Worm (Caenorhabditis elegans) whole organism, L2 larva: Measurements from ENCODE around the gene par-2.

Experiments
- R02D3.7 ChIP-seq: fragments of 150-350 bp; optimal IDR thresholded peaks from 2 replicates; lab custom pipeline; 2014; ENCODE audit warnings: missing biosample characterization, missing genetic modification characterization
- Y55F3AM.14 ChIP-seq: fragments of 200-800 bp; sonication (Bioruptor generic); optimal IDR thresholded peaks from 2 replicates; lab custom pipeline; 2018; ENCODE audit warnings: mild to moderate bottlenecking, missing genetic modification characterization, missing compliant biosample characterization
- alr-1 ChIP-seq: fragments of 150-350 bp; optimal IDR thresholded peaks from 2 replicates; lab custom pipeline; 2014; ENCODE audit warnings: missing biosample characterization, missing genetic modification characterization
- elt-3 ChIP-seq: sonication (generic microtip); optimal IDR thresholded peaks from 2 replicates; lab custom pipeline; 2017; ENCODE audit warnings: missing biosample characterization, missing genetic modification characterization
- fos-1 ChIP-seq: fragments of 150-350 bp; optimal IDR thresholded peaks from 2 replicates; lab custom pipeline; 2014; ENCODE audit warnings: missing biosample characterization, missing genetic modification characterization
- mdl-1 ChIP-seq, 2 experiments: fragments of 150-350 bp in 1 of 2; sonication (generic microtip) in 1 of 2; optimal IDR thresholded peaks; 2 replicates each; lab custom pipeline; 2017; ENCODE audit warnings: missing biosample characterization in 2 of 2, missing genetic modification characterization in 2 of 2
- nhr-11 ChIP-seq: fragments of 150-350 bp; optimal IDR thresholded peaks from 2 replicates; lab custom pipeline; 2014; ENCODE audit warnings: missing biosample characterization, missing genetic modification characterization
- nhr-237 ChIP-seq: fragments of 150-350 bp; optimal IDR thresholded peaks from 2 replicates; lab custom pipeline; 2014; ENCODE audit warnings: missing biosample characterization, missing genetic modification characterization
- peb-1 ChIP-seq: fragments of 150-350 bp; optimal IDR thresholded peaks from 2 replicates; lab custom pipeline; 2014; ENCODE audit warnings: missing biosample characterization, missing genetic modification characterization
- unc-39 ChIP-seq: fragments of 150-350 bp; optimal IDR thresholded peaks from 2 replicates; lab custom pipeline; 2014; ENCODE audit warnings: missing biosample characterization, missing genetic modification characterization
- zag-1 ChIP-seq: fragments of 150-350 bp; optimal IDR thresholded peaks from 2 replicates; lab custom pipeline; 2014; ENCODE audit warnings: missing biosample characterization, missing genetic modification characterization

DNA sequence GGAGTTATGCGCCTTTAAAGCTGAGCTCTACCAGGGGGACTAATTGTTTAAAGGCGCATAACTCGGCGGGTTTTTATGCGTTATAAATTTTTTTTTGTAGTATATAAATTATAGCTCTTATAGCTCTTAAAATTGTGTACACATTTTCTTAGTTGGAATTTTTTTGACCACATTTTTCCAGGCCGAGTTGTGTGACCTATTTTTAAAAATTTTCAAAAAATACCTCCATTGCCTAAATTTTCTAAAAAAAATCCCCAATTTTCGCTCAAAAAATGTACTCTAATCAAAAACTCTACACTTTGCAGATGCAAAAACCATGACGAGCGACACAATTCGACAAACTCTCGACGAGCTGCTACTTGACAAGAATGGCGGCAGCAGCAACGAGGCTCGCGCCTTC is 21.7 kb downstream of the par-2 start, which contains the start of gene exc-6:
- TF ChIP-seq fos-1 (tag; lab: Kevin White, UChicago): no peak
- TF ChIP-seq zag-1 (tag; lab: Kevin White, UChicago): no peak
- no peak for TF ChIP-seq elt-3 (tag; lab: Kevin White, UChicago)
- no peak for TF ChIP-seq R02D3.7
- no peak for TF ChIP-seq mdl-1 (tag; optimal IDR thresholded peaks at IDR 0.05; lab: Kevin White, UChicago)
- no peak for TF ChIP-seq peb-1 (tag; lab: Kevin White, UChicago)
- no peak for TF ChIP-seq nhr-237
- TF ChIP-seq Y55F3AM.14 (GFP tag; lab: Kevin White, UChicago): no peak
- no peak for TF ChIP-seq unc-39 (tag; lab: Kevin White, UChicago)
- TF ChIP-seq nhr-11 (tag; lab: Kevin White, UChicago): no peak
- TF ChIP-seq alr-1 (tag; lab: Kevin White, UChicago): no peak
